Worm (Caenorhabditis elegans) whole organism, L4 larva: Measurements from ENCODE around the gene C50F4.12.

ENCODE experiments used
- F10B5.3 ChIP-seq: sonication (generic microtip); optimal IDR thresholded peaks from 2 replicates; lab custom pipeline; 2016; ENCODE audit warnings: mild to moderate bottlenecking, missing genetic modification characterization, missing compliant biosample characterization
- F26F4.8 ChIP-seq: fragments of 200-800 bp; sonication (Bioruptor generic); conservative IDR thresholded peaks from 2 replicates; pipeline ENCODE4 v1.3.6; 2022; ENCODE audit warnings: missing genetic modification characterization, missing compliant biosample characterization
- F37D6.2 ChIP-seq: sonication (generic microtip); optimal IDR thresholded peaks from 2 replicates; lab custom pipeline; 2016; ENCODE audit warnings: mild to moderate bottlenecking, missing genetic modification characterization, missing compliant biosample characterization
- F44E2.7 ChIP-seq: fragments of 200-800 bp; sonication (Bioruptor generic); IDR thresholded peaks from 2 replicates; pipeline ENCODE4 v2.1.2; 2022; ENCODE audit warnings: missing genetic modification characterization, missing compliant biosample characterization
- R02D3.7 ChIP-seq: fragments of 150-350 bp; sonication (generic microtip); optimal IDR thresholded peaks from 3 replicates; lab custom pipeline; 2014; ENCODE audit warnings: missing biosample characterization, missing genetic modification characterization
- T20F7.1 ChIP-seq: fragments of 200-800 bp; sonication (Bioruptor generic); optimal IDR thresholded peaks from 2 replicates; lab custom pipeline; 2018; ENCODE audit warnings: mild to moderate bottlenecking, missing genetic modification characterization, missing compliant biosample characterization
- T26A8.4 ChIP-seq: fragments of 200-800 bp; sonication (Bioruptor generic); IDR thresholded peaks from 2 replicates; pipeline ENCODE4 v1.3.6; 2022; ENCODE audit warnings: missing genetic modification characterization, missing compliant biosample characterization
- ZK337.2 ChIP-seq: fragments of 200-800 bp; sonication (Bioruptor generic); IDR thresholded peaks from 2 replicates; pipeline ENCODE4 v1.3.6; 2022; ENCODE audit warnings: missing genetic modification reagents, missing genetic modification characterization, missing compliant biosample characterization
- ZK546.5 ChIP-seq, 2 experiments: sonication (generic microtip); optimal IDR thresholded peaks; 2 replicates each; lab custom pipeline; 2017; ENCODE audit warnings: missing biosample characterization in 2 of 2, missing genetic modification characterization in 2 of 2
- attf-4 ChIP-seq: sonication (generic microtip); optimal IDR thresholded peaks from 3 replicates; lab custom pipeline; 2017; ENCODE audit warnings: missing biosample characterization, missing genetic modification characterization
- ceh-28 ChIP-seq: fragments of 150-350 bp; optimal IDR thresholded peaks from 2 replicates; lab custom pipeline; 2014; ENCODE audit warnings: missing biosample characterization, missing genetic modification reagents, missing genetic modification characterization
- ceh-32 ChIP-seq: sonication (generic microtip); optimal IDR thresholded peaks from 2 replicates; lab custom pipeline; 2016; ENCODE audit warnings: mild to moderate bottlenecking, missing genetic modification characterization, missing compliant biosample characterization; ENCODE audit not compliant: poor library complexity
- ceh-44 ChIP-seq: fragments of 200-800 bp; sonication (Bioruptor generic); IDR thresholded peaks from 2 replicates; pipeline ENCODE4 v1.3.6; 2022; ENCODE audit warnings: missing genetic modification reagents, missing genetic modification characterization, missing compliant biosample characterization
- cey-2 ChIP-seq: sonication (generic microtip); optimal IDR thresholded peaks from 3 replicates; lab custom pipeline; 2017; ENCODE audit warnings: missing genetic modification characterization, mild to moderate bottlenecking, missing compliant biosample characterization, antibody characterized with exemption, borderline replicate concordance; ENCODE audit not compliant: insufficient read depth
- ctbp-1 ChIP-seq: fragments of 200-800 bp; sonication (Bioruptor generic); IDR thresholded peaks from 2 replicates; pipeline ENCODE4 v1.3.6; 2022; ENCODE audit warnings: missing genetic modification reagents, missing genetic modification characterization, missing compliant biosample characterization
- daf-12 ChIP-seq: fragments of 150-350 bp; optimal IDR thresholded peaks from 2 replicates; lab custom pipeline; 2014; ENCODE audit warnings: missing biosample characterization, missing genetic modification reagents, missing genetic modification characterization
- daf-16 ChIP-seq, 3 experiments: sonication (generic microtip); optimal IDR thresholded peaks; 2 replicates each; lab custom pipeline; 2016 to 2017; ENCODE audit warnings: missing genetic modification characterization in 3 of 3, missing genetic modification reagents in 3 of 3, mild to moderate bottlenecking in 2 of 3, missing compliant biosample characterization in 2 of 3, missing biosample characterization in 1 of 3, moderate library complexity in 1 of 3
- dmd-8 ChIP-seq: fragments of 200-800 bp; sonication (Bioruptor generic); IDR thresholded peaks from 2 replicates; pipeline ENCODE4 v1.3.6; 2022; ENCODE audit warnings: missing genetic modification characterization, missing compliant biosample characterization
- dmd-9 ChIP-seq: fragments of 200-800 bp; sonication (Bioruptor generic); IDR thresholded peaks from 2 replicates; pipeline ENCODE4 v1.3.6; 2022; ENCODE audit warnings: missing genetic modification reagents, missing genetic modification characterization, missing compliant biosample characterization
- duxl-1 ChIP-seq: sonication (generic microtip); optimal IDR thresholded peaks from 2 replicates; lab custom pipeline; 2016; ENCODE audit warnings: mild to moderate bottlenecking, missing genetic modification characterization, moderate library complexity, missing compliant biosample characterization; ENCODE audit not compliant: poor library complexity
- fos-1 ChIP-seq: fragments of 150-350 bp; optimal IDR thresholded peaks from 2 replicates; lab custom pipeline; 2014; ENCODE audit warnings: missing biosample characterization, missing genetic modification characterization
- hif-1 ChIP-seq, 2 experiments: sonication (generic microtip); optimal IDR thresholded peaks; 2 replicates each; lab custom pipeline; 2016 to 2017; ENCODE audit warnings: missing compliant biosample characterization in 2 of 2, missing genetic modification characterization in 2 of 2, missing genetic modification reagents in 2 of 2, missing genotype in 2 of 2, mild to moderate bottlenecking in 1 of 2
- hlh-11 ChIP-seq: fragments of 200-800 bp; sonication (Bioruptor generic); optimal IDR thresholded peaks from 2 replicates; lab custom pipeline; 2018; ENCODE audit warnings: mild to moderate bottlenecking, missing genetic modification characterization, missing compliant biosample characterization
- hlh-30 ChIP-seq: sonication (generic microtip); optimal IDR thresholded peaks from 2 replicates; lab custom pipeline; 2017; ENCODE audit warnings: antibody characterized with exemption, mild to moderate bottlenecking, missing genetic modification characterization, missing compliant biosample characterization; ENCODE audit not compliant: insufficient read depth
- hmg-1.1 ChIP-seq: fragments of 200-800 bp; sonication (Bioruptor generic); IDR thresholded peaks from 2 replicates; pipeline ENCODE4 v1.3.6; 2022; ENCODE audit warnings: missing genetic modification reagents, missing genetic modification characterization, missing compliant biosample characterization
- lin-13 ChIP-seq: fragments of 150-350 bp; optimal IDR thresholded peaks from 2 replicates; lab custom pipeline; 2014; ENCODE audit warnings: missing biosample characterization, missing genetic modification reagents, missing genetic modification characterization
- lin-38 ChIP-seq: fragments of 200-800 bp; sonication (Bioruptor generic); IDR thresholded peaks from 2 replicates; pipeline ENCODE4 v1.3.6; 2022; ENCODE audit warnings: missing genetic modification reagents, missing genetic modification characterization, missing compliant biosample characterization
- lsy-2 ChIP-seq, 2 experiments: fragments of 150-350 bp in 1 of 2; sonication (generic microtip) in 1 of 2; optimal IDR thresholded peaks; 2 replicates each; lab custom pipeline; 2014 to 2017; ENCODE audit warnings: missing biosample characterization in 2 of 2, missing genetic modification characterization in 2 of 2
- mdl-1 ChIP-seq, 2 experiments: fragments of 150-350 bp in 1 of 2; sonication (generic microtip) in 1 of 2; optimal IDR thresholded peaks; 2 replicates each; lab custom pipeline; 2014 to 2017; ENCODE audit warnings: missing biosample characterization in 2 of 2, missing genetic modification characterization in 2 of 2
- mdt-29 ChIP-seq: fragments of 200-800 bp; sonication (Bioruptor generic); IDR thresholded peaks from 2 replicates; pipeline ENCODE4 v1.3.6; 2022; ENCODE audit warnings: missing genetic modification reagents, missing genetic modification characterization, missing compliant biosample characterization
- mes-2 ChIP-seq: sonication (generic microtip); optimal IDR thresholded peaks from 2 replicates; lab custom pipeline; 2016; ENCODE audit warnings: missing genotype, mild to moderate bottlenecking, missing genetic modification characterization, missing compliant biosample characterization; ENCODE audit not compliant: poor library complexity, severe bottlenecking
- mxl-2 ChIP-seq: fragments of 200-800 bp; sonication (Bioruptor generic); conservative IDR thresholded peaks from 2 replicates; pipeline ENCODE4 v1.3.6; 2022; ENCODE audit warnings: missing genetic modification reagents, missing genetic modification characterization, missing compliant biosample characterization
- nhr-102 ChIP-seq: sonication (generic microtip); optimal IDR thresholded peaks from 2 replicates; lab custom pipeline; 2016; ENCODE audit warnings: mild to moderate bottlenecking, missing genetic modification characterization, moderate library complexity, missing compliant biosample characterization
- nhr-11 ChIP-seq: fragments of 150-350 bp; optimal IDR thresholded peaks from 2 replicates; lab custom pipeline; 2014; ENCODE audit warnings: missing biosample characterization, missing genetic modification characterization
- nhr-237 ChIP-seq: sonication (generic microtip); optimal IDR thresholded peaks from 2 replicates; lab custom pipeline; 2017; ENCODE audit warnings: missing biosample characterization, missing genetic modification characterization
- nhr-28 ChIP-seq: fragments of 150-350 bp; optimal IDR thresholded peaks from 2 replicates; lab custom pipeline; 2014; ENCODE audit warnings: missing biosample characterization, missing genetic modification characterization
- nhr-41 ChIP-seq: fragments of 200-800 bp; sonication (Bioruptor generic); IDR thresholded peaks from 2 replicates; pipeline ENCODE4 v1.3.6; 2022; ENCODE audit warnings: missing genetic modification reagents, missing genetic modification characterization, missing compliant biosample characterization
- nhr-48 ChIP-seq: sonication (generic microtip); optimal IDR thresholded peaks from 2 replicates; lab custom pipeline; 2016; ENCODE audit warnings: mild to moderate bottlenecking, missing genetic modification characterization, missing compliant biosample characterization
- nhr-6 ChIP-seq: fragments of 150-350 bp; optimal IDR thresholded peaks from 2 replicates; lab custom pipeline; 2014; ENCODE audit warnings: missing biosample characterization, missing genetic modification characterization
- nhr-76 ChIP-seq: fragments of 150-350 bp; optimal IDR thresholded peaks from 2 replicates; lab custom pipeline; 2014; ENCODE audit warnings: missing biosample characterization, missing genetic modification characterization
- nhr-77 ChIP-seq: fragments of 150-350 bp; optimal IDR thresholded peaks from 2 replicates; lab custom pipeline; 2014; ENCODE audit warnings: missing biosample characterization, missing genetic modification characterization
- sdz-12 ChIP-seq: fragments of 200-800 bp; sonication (Bioruptor generic); optimal IDR thresholded peaks from 2 replicates; lab custom pipeline; 2018; ENCODE audit warnings: mild to moderate bottlenecking, missing genetic modification characterization, missing compliant biosample characterization
- skn-1 ChIP-seq: fragments of 150-350 bp; optimal IDR thresholded peaks from 2 replicates; lab custom pipeline; 2014; ENCODE audit warnings: missing biosample characterization, missing genetic modification characterization
- spr-3 ChIP-seq: fragments of 200-800 bp; sonication (Bioruptor generic); optimal IDR thresholded peaks from 2 replicates; lab custom pipeline; 2018; ENCODE audit warnings: mild to moderate bottlenecking, missing genetic modification characterization, missing compliant biosample characterization
- tra-1 ChIP-seq: fragments of 200-800 bp; sonication (Bioruptor generic); IDR thresholded peaks from 2 replicates; pipeline ENCODE4 v1.3.6; 2022; ENCODE audit warnings: missing genetic modification reagents, missing genetic modification characterization, missing compliant biosample characterization
- unc-39 ChIP-seq: sonication (generic microtip); optimal IDR thresholded peaks from 2 replicates; lab custom pipeline; 2017; ENCODE audit warnings: missing biosample characterization, missing genetic modification characterization
- vab-7 ChIP-seq: fragments of 200-800 bp; sonication (Bioruptor generic); IDR thresholded peaks from 2 replicates; pipeline ENCODE4 v1.3.6; 2022; ENCODE audit warnings: missing genetic modification reagents, missing genetic modification characterization, missing compliant biosample characterization
- zag-1 ChIP-seq: fragments of 150-350 bp; optimal IDR thresholded peaks from 2 replicates; lab custom pipeline; 2014; ENCODE audit warnings: missing biosample characterization, missing genetic modification characterization

C50F4.12 gene

DNA sequence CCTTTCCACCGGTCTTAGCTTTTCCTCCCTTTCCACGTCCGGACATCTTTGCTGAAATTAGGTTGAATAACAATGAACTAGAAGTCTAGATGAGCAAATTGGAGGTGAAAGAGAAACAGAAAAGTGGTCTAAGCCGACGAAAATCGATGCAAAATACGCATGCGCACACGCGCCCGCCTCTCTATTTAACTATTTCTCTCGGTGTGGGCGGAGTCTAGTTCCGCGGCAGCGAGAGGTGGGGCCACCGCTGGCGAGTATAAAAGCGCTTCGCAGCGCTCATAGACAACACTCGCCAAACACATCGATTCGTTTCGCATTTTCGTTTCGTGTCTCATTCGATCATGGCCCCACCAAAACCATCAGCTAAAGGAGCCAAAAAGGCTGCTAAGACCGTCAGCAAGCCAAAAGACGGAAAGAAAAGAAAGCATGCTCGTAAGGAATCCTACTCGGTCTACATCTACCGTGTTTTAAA is 5.7 kb upstream of the C50F4.12 start, which contains the start of the genes his-35 and his-41 (continued):
- no peak for TF ChIP-seq unc-39 (tag; lab: Kevin White, UChicago)
- TF ChIP-seq, all 104 proteins: peak for 23

DNA sequence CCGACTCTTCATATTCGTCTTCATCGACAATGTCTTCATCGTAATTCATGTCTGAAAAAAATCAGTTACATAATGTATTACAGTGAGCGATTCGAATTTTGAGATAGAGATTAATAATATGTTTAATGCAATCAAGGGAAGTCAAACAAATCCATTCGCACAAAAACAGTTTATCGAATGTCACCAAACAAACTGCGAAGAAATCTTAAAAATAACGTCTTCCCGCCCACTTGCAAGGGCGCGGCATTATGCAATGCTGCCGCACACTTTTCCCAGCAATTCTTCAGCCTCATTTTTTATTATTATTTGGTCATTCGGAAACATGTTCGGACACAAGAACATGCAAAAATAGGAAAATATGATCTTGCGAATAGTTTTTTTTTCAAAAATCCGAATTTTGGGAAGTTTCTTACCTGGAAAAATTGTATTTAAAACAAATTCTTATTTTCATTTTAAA is 4.7 kb upstream of the C50F4.12 start, which contains the start of gene mdf-1:
Gene mdf-1 (minus strand): TSS at position 51 of the 457 bp plus-strand sequence.
- TF ChIP-seq T20F7.1 (GFP tag; lab: Kevin White, UChicago) (peak; percentile 63), ctbp-1 (no peak), F10B5.3 (tag; lab: Kevin White, UChicago) (no peak), daf-16 (GFP tag; optimal IDR thresholded peaks at IDR 0.05; lab: Kevin White, UChicago) (no peak), daf-16 (tag; optimal IDR thresholded peaks at IDR 0.05; lab: Kevin White, UChicago) (peak; percentile 49), hlh-30 (peak; percentile 58), nhr-77 (tag; lab: Kevin White, UChicago) (peak; percentile 82), nhr-48 (tag; lab: Kevin White, UChicago) (no peak), hmg-1.1 (GFP tag; lab: Robert Waterston, UW) (peak; percentile 45; the same call in 1 of the 2 replicates), nhr-6 (peak; percentile 48), R02D3.7 (no peak), F26F4.8 (GFP tag; lab: Robert Waterston, UW) (no peak), nhr-102 (tag; lab: Kevin White, UChicago) (no peak), mdl-1 (tag; optimal IDR thresholded peaks at IDR 0.05; lab: Kevin White, UChicago) (no peak), nhr-28 (peak; percentile 48), daf-12 (tag; lab: Kevin White, UChicago) (no peak), attf-4 (tag; lab: Kevin White, UChicago) (no peak), lsy-2 (tag; optimal IDR thresholded peaks at IDR 0.05; lab: Kevin White, UChicago) (peak; percentile 21 to 86), ceh-44 (GFP tag; lab: Robert Waterston, UW) (no peak), fos-1 (tag; lab: Kevin White, UChicago) (no peak), F44E2.7 (GFP tag; lab: Robert Waterston, UW) (no peak), vab-7 (GFP tag; lab: Robert Waterston, UW) (no peak), sdz-12 (GFP tag; lab: Kevin White, UChicago) (no peak), ceh-28 (tag; lab: Kevin White, UChicago) (no peak), unc-39 (tag; lab: Kevin White, UChicago) (no peak), nhr-41 (GFP tag; lab: Robert Waterston, UW) (no peak), cey-2 (tag; lab: Kevin White, UChicago) (no peak), nhr-11 (tag; lab: Kevin White, UChicago) (peak; percentile 26), hlh-11 (tag; lab: Kevin White, UChicago) (peak; percentile 64), T26A8.4 (GFP tag; lab: Robert Waterston, UW) (peak; percentile 60; the same call in 1 of the 2 replicates), nhr-237 (no peak), skn-1 (no peak), tra-1 (GFP tag; lab: Robert Waterston, UW) (no peak), duxl-1 (tag; lab: Kevin White, UChicago) (no peak), mdt-29 (no peak), F37D6.2 (tag; lab: Kevin White, UChicago) (peak; percentile 23), ceh-32 (no peak), ZK546.5 (tag; optimal IDR thresholded peaks at IDR 0.05; lab: Kevin White, UChicago) (no peak), ZK337.2 (no peak), hif-1 (tag; optimal IDR thresholded peaks at IDR 0.05; lab: Kevin White, UChicago) (peak in 1 of 2 experiments; percentile 33), dmd-9 (GFP tag; lab: Robert Waterston, UW) (no peak), nhr-76 (no peak), dmd-8 (GFP tag; lab: Robert Waterston, UW) (no peak), spr-3 (GFP tag; lab: Kevin White, UChicago) (no peak), lin-13 (GFP tag; lab: Kevin White, UChicago) (peak; percentile 54), zag-1 (tag; lab: Kevin White, UChicago) (no peak), mxl-2 (GFP tag; lab: Robert Waterston, UW) (no peak), mes-2 (tag; lab: Kevin White, UChicago) (peak; percentile 91), lin-38 (GFP tag; lab: Robert Waterston, UW) (peak; percentile 61)
